Worm (Caenorhabditis elegans): ENCODE measurements around the gene T01D1.3.

T01D1.3 gene

DNA sequence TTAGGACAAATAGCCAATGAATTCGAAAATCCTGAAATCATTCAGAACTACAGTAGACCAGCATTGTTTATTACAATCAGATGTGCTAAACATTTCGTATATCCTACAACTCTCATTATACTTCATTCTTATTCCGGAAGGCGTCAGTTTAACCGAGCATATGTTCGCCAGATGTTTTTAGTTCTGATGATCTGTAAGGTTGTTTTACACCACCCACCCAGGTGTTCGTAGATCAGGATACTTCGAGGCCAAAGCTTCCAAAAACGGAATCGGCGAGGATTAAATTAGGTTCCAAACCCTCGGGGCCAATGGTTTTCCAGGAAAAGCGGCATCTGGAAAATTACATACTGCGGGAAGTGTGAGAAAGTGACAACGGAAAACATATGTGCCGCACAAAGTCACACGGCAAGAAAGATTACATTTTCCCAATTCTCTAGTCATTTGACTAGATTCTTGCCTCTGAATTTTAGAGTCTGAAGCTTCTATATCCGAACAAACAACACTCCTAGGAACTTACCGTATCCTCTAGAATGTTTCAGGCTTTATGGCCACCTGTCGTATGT lies 15.1 kb downstream of the T01D1.3 start:
- peak; percentile 84 for TF ChIP-seq fkh-4 (tag; optimal IDR thresholded peaks at IDR 0.05; ENCODE audit: borderline replicate concordance)
- TF ChIP-seq nhr-84 (tag; optimal IDR thresholded peaks at IDR 0.05): no peak
- peak; percentile 94 for TF ChIP-seq dsc-1 (tag; optimal IDR thresholded peaks at IDR 0.05)
- TF ChIP-seq nhr-20 (tag; optimal IDR thresholded peaks at IDR 0.05): peak; percentile 49
- TF ChIP-seq lsy-2 (tag; optimal IDR thresholded peaks at IDR 0.05): peak in 1 of 2 experiments; percentile 13
- no peak for TF ChIP-seq F16B12.6 (tag; optimal IDR thresholded peaks at IDR 0.05)
- peak; percentile 69 for TF ChIP-seq nhr-71 (tag; optimal IDR thresholded peaks at IDR 0.05)
- TF ChIP-seq fkh-8 (tag; optimal IDR thresholded peaks at IDR 0.05): peak; percentile 81
- no peak for TF ChIP-seq ceh-90 (tag; optimal IDR thresholded peaks at IDR 0.05)
- TF ChIP-seq lin-14 (GFP tag; optimal IDR thresholded peaks at IDR 0.05): peak; percentile 59
- peak; percentile 27 for TF ChIP-seq nhr-47 (tag; optimal IDR thresholded peaks at IDR 0.05)
- no peak for TF ChIP-seq lin-35 (GFP tag; optimal IDR thresholded peaks at IDR 0.05)
- TF ChIP-seq tlp-1 (tag; optimal IDR thresholded peaks at IDR 0.05): no peak
- TF ChIP-seq alr-1 (tag; optimal IDR thresholded peaks at IDR 0.05; ENCODE audit: borderline replicate concordance): no peak
- TF ChIP-seq ztf-4 (tag; optimal IDR thresholded peaks at IDR 0.05): peak; percentile 11
- no peak for TF ChIP-seq irx-1 (tag; optimal IDR thresholded peaks at IDR 0.05)
- TF ChIP-seq efl-1 (optimal IDR thresholded peaks at IDR 0.05): no peak
- peak in 1 of 2 experiments; percentile 37 for TF ChIP-seq efl-1 (GFP tag; optimal IDR thresholded peaks at IDR 0.05 in 1 of 2)
- peak; percentile 42 for TF ChIP-seq nhr-85 (tag)
- no peak for TF ChIP-seq lin-15B (tag; optimal IDR thresholded peaks at IDR 0.05)
- no peak for TF ChIP-seq unc-130 (tag; optimal IDR thresholded peaks at IDR 0.05)
- TF ChIP-seq rnt-1 (tag; optimal IDR thresholded peaks at IDR 0.05): peak; percentile 5

DNA sequence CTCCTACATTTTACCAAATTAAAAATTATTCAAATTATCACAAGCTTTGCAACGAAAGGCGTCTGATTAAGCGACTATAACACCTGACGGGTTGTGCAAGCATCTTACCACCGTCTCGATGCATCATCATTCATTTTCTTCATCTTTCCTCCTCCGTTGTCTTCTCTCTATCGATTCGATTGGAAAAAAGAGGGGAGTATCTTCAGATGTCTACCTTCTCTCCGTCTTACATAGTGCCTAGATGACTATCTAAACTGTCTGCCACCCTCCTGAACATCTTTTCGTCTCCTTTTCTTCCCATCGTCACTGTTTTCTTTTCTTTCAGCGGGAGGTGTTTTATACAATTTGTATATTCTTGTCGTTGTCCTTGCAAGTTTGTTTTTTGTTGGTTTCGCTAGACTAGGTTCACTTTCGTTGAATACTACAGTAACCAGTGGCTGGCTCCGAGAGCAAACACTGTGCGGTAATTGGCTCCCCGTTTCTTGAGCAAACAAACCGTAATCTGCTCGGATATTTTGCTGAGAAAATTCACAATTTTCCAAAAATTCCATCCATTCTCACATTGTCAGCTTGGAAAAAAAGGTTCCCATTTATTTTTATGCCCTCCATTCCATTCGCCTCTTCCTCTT lies 16.4 kb downstream of the T01D1.3 start:
- peak; percentile 26 for TF ChIP-seq ztf-4 (tag; optimal IDR thresholded peaks at IDR 0.05)
- TF ChIP-seq ces-1 (GFP tag; optimal IDR thresholded peaks at IDR 0.05): no peak
- TF ChIP-seq mep-1 (tag; optimal IDR thresholded peaks at IDR 0.05): peak; percentile 49
- TF ChIP-seq dsc-1 (tag; optimal IDR thresholded peaks at IDR 0.05): no peak
- TF ChIP-seq unc-62 (GFP tag; optimal IDR thresholded peaks at IDR 0.05): no peak
- TF ChIP-seq fos-1 (tag; optimal IDR thresholded peaks at IDR 0.05): peak; percentile 37
- TF ChIP-seq nhr-85 (tag): peak; percentile 78
- TF ChIP-seq sup-37 (GFP tag; optimal IDR thresholded peaks at IDR 0.05): no peak
- peak; percentile 81 for TF ChIP-seq blmp-1 (tag; optimal IDR thresholded peaks at IDR 0.05)
- TF ChIP-seq nhr-237 (tag; optimal IDR thresholded peaks at IDR 0.05): no peak
- TF ChIP-seq nhr-47 (tag; optimal IDR thresholded peaks at IDR 0.05): peak; percentile 7
- TF ChIP-seq efl-1 (optimal IDR thresholded peaks at IDR 0.05): peak; percentile 39 to 47
- TF ChIP-seq efl-1 (GFP tag; optimal IDR thresholded peaks at IDR 0.05 in 1 of 2): peak; percentile 2 to 91
- TF ChIP-seq snu-23 (GFP tag; optimal IDR thresholded peaks at IDR 0.05): peak; percentile 63
- peak; percentile 4 to 64 for TF ChIP-seq lin-35 (GFP tag; optimal IDR thresholded peaks at IDR 0.05)
- no peak for TF ChIP-seq nhr-11 (tag; optimal IDR thresholded peaks at IDR 0.05)
- TF ChIP-seq ceh-82 (tag; optimal IDR thresholded peaks at IDR 0.05): no peak
- no peak for TF ChIP-seq zag-1 (tag; optimal IDR thresholded peaks at IDR 0.05)
- TF ChIP-seq fkh-8 (tag; optimal IDR thresholded peaks at IDR 0.05): no peak
- no peak for TF ChIP-seq lir-3 (tag; optimal IDR thresholded peaks at IDR 0.05; ENCODE audit: poor library complexity)
- TF ChIP-seq egl-13 (tag; optimal IDR thresholded peaks at IDR 0.05): no peak
- no peak for TF ChIP-seq vab-15 (tag; optimal IDR thresholded peaks at IDR 0.05)
- no peak for TF ChIP-seq ets-5 (GFP tag; IDR thresholded peaks at IDR 0.05)
- no peak for TF ChIP-seq C34B4.2 (tag; optimal IDR thresholded peaks at IDR 0.05)
- TF ChIP-seq nhr-90 (tag; optimal IDR thresholded peaks at IDR 0.05; ENCODE audit: poor library complexity): no peak
- no peak for TF ChIP-seq fkh-10 (GFP tag; optimal IDR thresholded peaks at IDR 0.05)
- no peak for TF ChIP-seq hlh-17 (GFP tag; optimal IDR thresholded peaks at IDR 0.05; ENCODE audit: borderline replicate concordance)
- TF ChIP-seq unc-98 (GFP tag; IDR thresholded peaks at IDR 0.05): no peak
- TF ChIP-seq rnt-1 (tag; optimal IDR thresholded peaks at IDR 0.05): peak; percentile 63
- TF ChIP-seq xbp-1 (tag; optimal IDR thresholded peaks at IDR 0.05): peak; percentile 3
- TF ChIP-seq lin-13 (GFP tag; optimal IDR thresholded peaks at IDR 0.05): no peak
- no peak for TF ChIP-seq zip-4 (GFP tag; optimal IDR thresholded peaks at IDR 0.05)
- no peak for TF ChIP-seq efl-3 (GFP tag; optimal IDR thresholded peaks at IDR 0.05)
- TF ChIP-seq ztf-11 (tag; optimal IDR thresholded peaks at IDR 0.05): no peak
- no peak for TF ChIP-seq ceh-63 (GFP tag; optimal IDR thresholded peaks at IDR 0.05)
- no peak for TF ChIP-seq mef-2 (tag; optimal IDR thresholded peaks at IDR 0.05)
- TF ChIP-seq nhr-20 (tag; optimal IDR thresholded peaks at IDR 0.05): peak; percentile 48

Data from whole organism, L1 larva.